Fruit fly (Drosophila melanogaster): ENCODE measurements around the gene CG43349.
A peak's percentile ranks its signal among the peaks of the same experiment; 100 is the strongest.

The CG43349 gene

DNA sequence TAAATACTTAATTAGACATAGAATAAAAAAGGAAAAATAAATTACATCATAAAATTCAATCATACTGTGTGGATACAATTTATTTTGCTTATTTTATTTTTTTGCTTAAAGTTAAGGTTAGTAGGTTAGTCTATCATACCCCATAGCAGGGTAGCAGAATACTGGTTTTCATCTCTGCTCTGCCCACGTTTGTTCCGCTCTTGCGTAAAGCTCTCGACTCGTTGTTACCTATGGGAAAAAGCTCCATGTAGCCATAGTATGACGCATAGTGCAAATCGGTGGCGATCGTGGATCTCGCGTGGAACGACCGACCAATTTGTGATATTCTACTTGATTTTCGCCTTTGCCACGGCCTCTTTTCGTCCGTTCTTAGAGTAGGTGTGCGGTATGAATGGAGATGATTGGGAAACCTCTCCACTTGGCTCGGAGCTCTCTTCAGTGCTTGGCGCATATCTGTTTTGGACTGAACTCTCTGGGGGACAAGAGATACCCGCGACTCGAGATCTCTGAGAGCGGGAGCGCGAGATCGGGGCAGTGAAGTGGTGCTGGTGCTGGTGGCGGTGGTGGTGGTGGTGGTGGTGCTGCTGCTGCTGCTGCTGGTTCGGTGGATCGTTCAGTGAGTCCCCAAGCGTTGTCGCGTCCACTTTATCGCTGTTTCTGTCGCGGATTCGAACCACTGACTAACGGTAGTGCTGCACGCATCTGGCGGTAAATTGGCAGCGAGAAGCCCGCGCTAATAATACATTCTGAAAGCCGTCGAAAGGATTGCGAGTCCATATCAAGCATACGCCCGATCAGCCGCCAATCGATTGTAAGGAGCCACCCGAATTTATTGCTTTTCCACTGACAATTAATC lies 14.1 kb upstream of the CG43349 start, which contains the start of gene CG5001 (continued):
- peak; percentile 2 for TF ChIP-seq pzg (GFP tag; optimal IDR thresholded peaks at IDR 0.05)
- peak; percentile 36; the same call in 1 of the 4 replicates for TF ChIP-seq Dll (GFP tag; IDR thresholded peaks at IDR 0.05; ENCODE audit: partially characterized antibody)
- peak; percentile 64 for TF ChIP-seq CG9437 (GFP tag; optimal IDR thresholded peaks at IDR 0.05)
- no peak for TF ChIP-seq CG3407 (GFP tag; optimal IDR thresholded peaks at IDR 0.05)
- TF ChIP-seq CG15696 (tag; optimal IDR thresholded peaks at IDR 0.05) = peak; percentile 62
- TF ChIP-seq vvl (GFP tag; IDR thresholded peaks at IDR 0.05) = peak; percentile 96
- peak; percentile 34 for TF ChIP-seq dm (GFP tag; optimal IDR thresholded peaks at IDR 0.05)
- TF ChIP-seq Poxn (GFP tag; IDR thresholded peaks at IDR 0.05) = no peak
- TF ChIP-seq fd102C (GFP tag; optimal IDR thresholded peaks at IDR 0.05) = no peak
- no peak for TF ChIP-seq ac (GFP tag; optimal IDR thresholded peaks at IDR 0.05)
- TF ChIP-seq cwo (GFP tag; optimal IDR thresholded peaks at IDR 0.05) = peak; percentile 76
- peak; percentile 62 for TF ChIP-seq HLH54F (GFP tag; optimal IDR thresholded peaks at IDR 0.05)
- no peak for TF ChIP-seq Sox100B (GFP tag; optimal IDR thresholded peaks at IDR 0.05)
- peak; percentile 73 for TF ChIP-seq fd3F (GFP tag; optimal IDR thresholded peaks at IDR 0.05)
- TF ChIP-seq lola (GFP tag; optimal IDR thresholded peaks at IDR 0.05) = peak in 1 of 3 experiments; percentile 75
- TF ChIP-seq CG7786 (GFP tag; optimal IDR thresholded peaks at IDR 0.05) = peak; percentile 53
- peak; percentile 77 for TF ChIP-seq CG17385 (GFP tag; optimal IDR thresholded peaks at IDR 0.05)
- TF ChIP-seq CG7839 (tag; optimal IDR thresholded peaks at IDR 0.05) = peak; percentile 91
- peak; percentile 76 for TF ChIP-seq ara (GFP tag; IDR thresholded peaks at IDR 0.05)
- peak; percentile 76 for TF ChIP-seq Nf-YA (GFP tag; IDR thresholded peaks at IDR 0.05)
- peak; percentile 61 for TF ChIP-seq Adf1 (GFP tag; IDR thresholded peaks at IDR 0.05)
- TF ChIP-seq nerfin-1 (tag; optimal IDR thresholded peaks at IDR 0.05) = peak; percentile 86
- TF ChIP-seq schlank (tag; optimal IDR thresholded peaks at IDR 0.05) = peak; percentile 25
- TF ChIP-seq ro (GFP tag; IDR thresholded peaks at IDR 0.05) = peak; percentile 52
- TF ChIP-seq danr (GFP tag; IDR thresholded peaks at IDR 0.05) = peak; percentile 63; the same call in 1 of the 2 replicates
- 0 out of 3 replicates have a peak, but pooled peaks have one; percentile 12 for TF ChIP-seq C15 (GFP tag; IDR thresholded peaks at IDR 0.05)
- TF ChIP-seq Lim3 (GFP tag; IDR thresholded peaks at IDR 0.05) = no peak
- peak; percentile 51 for TF ChIP-seq emc (GFP tag; optimal IDR thresholded peaks at IDR 0.05)
- TF ChIP-seq CG2678 (tag; optimal IDR thresholded peaks at IDR 0.05) = peak; percentile 92
- peak; percentile 29 for TF ChIP-seq trh (GFP tag; optimal IDR thresholded peaks at IDR 0.05)
- TF ChIP-seq CG10543 (GFP tag; optimal IDR thresholded peaks at IDR 0.05) = peak; percentile 77
- TF ChIP-seq unc-4 (GFP tag; IDR thresholded peaks at IDR 0.05; ENCODE audit: partially characterized antibody) = peak; percentile 47; the same call in 1 of the 2 replicates
- peak; percentile 88 for TF ChIP-seq Deaf1 (tag; optimal IDR thresholded peaks at IDR 0.05)
- peak; percentile 83 for TF ChIP-seq crol (GFP tag; IDR thresholded peaks at IDR 0.05)
- TF ChIP-seq CG8924 (tag; optimal IDR thresholded peaks at IDR 0.05) = peak; percentile 87
- peak; percentile 63 for TF ChIP-seq CG4854 (GFP tag; optimal IDR thresholded peaks at IDR 0.05)
- TF ChIP-seq CG9609 (GFP tag; optimal IDR thresholded peaks at IDR 0.05) = peak; percentile 57
- no peak for TF ChIP-seq CG8359 (GFP tag; optimal IDR thresholded peaks at IDR 0.05; ENCODE audit: borderline replicate concordance)
- peak; percentile 19 for TF ChIP-seq Lhr (GFP tag; optimal IDR thresholded peaks at IDR 0.05)
- peak; percentile 97 for TF ChIP-seq CG10431 (GFP tag; optimal IDR thresholded peaks at IDR 0.05)
- TF ChIP-seq her (GFP tag; optimal IDR thresholded peaks at IDR 0.05) = peak; percentile 33
- TF ChIP-seq trem (tag; optimal IDR thresholded peaks at IDR 0.05) = peak; percentile 79
- peak; percentile 87 for TF ChIP-seq ase (GFP tag; IDR thresholded peaks at IDR 0.05)
- peak; percentile 55; the same call in 2 of the 3 replicates for TF ChIP-seq CG11560 (tag; IDR thresholded peaks at IDR 0.05)
- peak; percentile 90 for TF ChIP-seq CG12769 (tag; optimal IDR thresholded peaks at IDR 0.05)
- TF ChIP-seq Mes4 (GFP tag; optimal IDR thresholded peaks at IDR 0.05) = peak; percentile 58
- peak; percentile 87 for TF ChIP-seq CG8388 (GFP tag; optimal IDR thresholded peaks at IDR 0.05)
- TF ChIP-seq CG9932 (GFP tag; IDR thresholded peaks at IDR 0.05) = peak; percentile 88

Data from whole organism, embryonic.